Fruit fly (Drosophila melanogaster) whole organism, prepupa: ENCODE data around the gene Marf.

Experiments used
- CG10631 ChIP-seq: fragments of 200-800 bp; sonication (Bioruptor generic); optimal IDR thresholded peaks from 2 replicates; lab custom pipeline; 2016; ENCODE audit warnings: missing biosample characterization, missing genetic modification characterization
- CG10669 ChIP-seq: fragments of 200-800 bp; sonication (Bioruptor generic); optimal IDR thresholded peaks from 3 replicates; lab custom pipeline; 2018; ENCODE audit warnings: missing biosample characterization, mild to moderate bottlenecking, missing genetic modification characterization, moderate library complexity
- CG1621 ChIP-seq: fragments of 200-800 bp; sonication (Bioruptor generic); optimal IDR thresholded peaks from 3 replicates; lab custom pipeline; 2018; ENCODE audit warnings: missing biosample characterization, mild to moderate bottlenecking, missing genetic modification characterization
- CG3032 ChIP-seq: fragments of 200-800 bp; optimal IDR thresholded peaks from 2 replicates; lab custom pipeline; 2019; ENCODE audit warnings: missing biosample characterization, mild to moderate bottlenecking, missing genetic modification characterization, moderate library complexity
- CG31627 ChIP-seq: fragments of 200-800 bp; sonication (Bioruptor generic); optimal IDR thresholded peaks from 3 replicates; lab custom pipeline; 2016; ENCODE audit warnings: missing biosample characterization, missing genetic modification characterization
- CG32006 ChIP-seq: fragments of 200-800 bp; sonication (Bioruptor generic); optimal IDR thresholded peaks from 3 replicates; lab custom pipeline; 2017; ENCODE audit warnings: missing biosample characterization, mild to moderate bottlenecking, missing genetic modification characterization
- CG3919 ChIP-seq: fragments of 200-800 bp; sonication (Bioruptor generic); optimal IDR thresholded peaks from 3 replicates; lab custom pipeline; 2016; ENCODE audit warnings: missing biosample characterization, missing genetic modification characterization
- CG6163 ChIP-seq: fragments of 200-800 bp; sonication (Bioruptor generic); IDR thresholded peaks from 3 replicates; pipeline ENCODE4 v1.3.6; 2022; ENCODE audit warnings: missing biosample characterization, missing genetic modification characterization
- CG6808 ChIP-seq: fragments of 200-800 bp; sonication (Bioruptor generic); optimal IDR thresholded peaks from 3 replicates; lab custom pipeline; 2017; ENCODE audit warnings: missing biosample characterization, missing genetic modification characterization, mild to moderate bottlenecking, moderate library complexity, missing genetic modification reagents
- CG6854 ChIP-seq: fragments of 200-800 bp; sonication (Bioruptor generic); optimal IDR thresholded peaks from 2 replicates; lab custom pipeline; 2017; ENCODE audit warnings: missing biosample characterization, mild to moderate bottlenecking, missing genetic modification characterization
- CG7368 ChIP-seq: fragments of 200-800 bp; sonication (Bioruptor generic); optimal IDR thresholded peaks from 3 replicates; lab custom pipeline; 2016; ENCODE audit warnings: missing biosample characterization, missing genetic modification characterization
- CG8119 ChIP-seq: fragments of 200-800 bp; sonication (Bioruptor generic); IDR thresholded peaks from 3 replicates; pipeline ENCODE4 v1.3.6; 2022; ENCODE audit warnings: missing biosample characterization, missing genetic modification characterization
- CG9139 ChIP-seq: fragments of 200-800 bp; sonication (Bioruptor generic); optimal IDR thresholded peaks from 3 replicates; lab custom pipeline; 2017; ENCODE audit warnings: missing biosample characterization, mild to moderate bottlenecking, missing genetic modification characterization
- Eip75B ChIP-seq: fragments of 200-800 bp; sonication (Bioruptor generic); optimal IDR thresholded peaks from 3 replicates; lab custom pipeline; 2016; ENCODE audit warnings: missing biosample characterization, missing genetic modification characterization
- Eip78C ChIP-seq: fragments of 200-800 bp; sonication (Bioruptor generic); peaks from one replicate; lab custom pipeline; 2016; ENCODE audit warnings: missing biosample characterization, missing genetic modification characterization
- Eip93F ChIP-seq: fragments of 200-800 bp; sonication (Bioruptor generic); optimal IDR thresholded peaks from 2 replicates; lab custom pipeline; 2016; ENCODE audit warnings: missing biosample characterization, mild to moderate bottlenecking, missing genetic modification characterization
- Ets21C ChIP-seq: fragments of 200-800 bp; sonication (Bioruptor generic); optimal IDR thresholded peaks from 3 replicates; lab custom pipeline; 2016; ENCODE audit warnings: missing biosample characterization, missing genetic modification characterization
- Ets96B ChIP-seq: fragments of 200-800 bp; optimal IDR thresholded peaks from 2 replicates; lab custom pipeline; 2019; ENCODE audit warnings: missing biosample characterization, mild to moderate bottlenecking, missing genetic modification characterization, moderate library complexity
- Gug ChIP-seq: fragments of 200-800 bp; sonication (Bioruptor generic); IDR thresholded peaks from 2 replicates; pipeline ENCODE4 v1.3.6; 2022; ENCODE audit warnings: missing biosample characterization, missing genetic modification characterization
- Hr39 ChIP-seq: fragments of 200-800 bp; sonication (Bioruptor generic); optimal IDR thresholded peaks from 2 replicates; lab custom pipeline; 2016; ENCODE audit warnings: missing biosample characterization, missing genetic modification characterization
- Met ChIP-seq: fragments of 200-800 bp; sonication (Bioruptor generic); optimal IDR thresholded peaks from 3 replicates; lab custom pipeline; 2016; ENCODE audit warnings: missing biosample characterization, missing genetic modification characterization
- Smox ChIP-seq: fragments of 200-800 bp; sonication (Bioruptor generic); optimal IDR thresholded peaks from 3 replicates; lab custom pipeline; 2016; ENCODE audit warnings: missing biosample characterization, missing genetic modification characterization
- Sox15 ChIP-seq: fragments of 200-800 bp; sonication (Bioruptor generic); optimal IDR thresholded peaks from 3 replicates; lab custom pipeline; 2016; ENCODE audit warnings: missing biosample characterization, missing genetic modification characterization
- achi ChIP-seq: fragments of 200-800 bp; sonication (Bioruptor generic); optimal IDR thresholded peaks from 3 replicates; lab custom pipeline; 2016; ENCODE audit warnings: missing biosample characterization, missing genetic modification characterization
- acj6 ChIP-seq: fragments of 200-800 bp; sonication (Bioruptor generic); optimal IDR thresholded peaks from 3 replicates; lab custom pipeline; 2016; ENCODE audit warnings: missing biosample characterization, missing genetic modification characterization
- cyc ChIP-seq: fragments of 200-800 bp; sonication (Bioruptor generic); optimal IDR thresholded peaks from 3 replicates; lab custom pipeline; 2016; ENCODE audit warnings: missing biosample characterization, missing genetic modification characterization
- dac ChIP-seq: fragments of 200-800 bp; sonication (Bioruptor generic); optimal IDR thresholded peaks from 2 replicates; lab custom pipeline; 2017; ENCODE audit warnings: missing biosample characterization, mild to moderate bottlenecking, missing genetic modification characterization
- esn ChIP-seq: fragments of 200-800 bp; sonication (Bioruptor generic); optimal IDR thresholded peaks from 2 replicates; lab custom pipeline; 2016; ENCODE audit warnings: missing biosample characterization, mild to moderate bottlenecking, missing genetic modification characterization, moderate library complexity
- fd59A ChIP-seq: fragments of 200-800 bp; sonication (Bioruptor generic); optimal IDR thresholded peaks from 2 replicates; lab custom pipeline; 2017; ENCODE audit warnings: missing biosample characterization, mild to moderate bottlenecking, missing genetic modification characterization, missing genetic modification reagents
- fd85E ChIP-seq: fragments of 200-800 bp; sonication (Bioruptor generic); optimal IDR thresholded peaks from 3 replicates; lab custom pipeline; 2016; ENCODE audit warnings: missing biosample characterization, missing genetic modification characterization
- fkh ChIP-seq: fragments of 200-800 bp; sonication (Bioruptor generic); optimal IDR thresholded peaks from 3 replicates; lab custom pipeline; 2017; ENCODE audit warnings: missing biosample characterization, mild to moderate bottlenecking, missing genetic modification characterization, moderate library complexity
- lz ChIP-seq: fragments of 200-800 bp; sonication (Bioruptor generic); optimal IDR thresholded peaks from 3 replicates; lab custom pipeline; 2016; ENCODE audit warnings: missing biosample characterization, missing genetic modification characterization
- net ChIP-seq: fragments of 200-800 bp; sonication (Bioruptor generic); optimal IDR thresholded peaks from 3 replicates; lab custom pipeline; 2016; ENCODE audit warnings: missing biosample characterization, missing genetic modification characterization
- pdm3 ChIP-seq: fragments of 200-800 bp; sonication (Bioruptor generic); optimal IDR thresholded peaks from 3 replicates; lab custom pipeline; 2016; ENCODE audit warnings: missing biosample characterization, missing genetic modification characterization
- ss ChIP-seq, 2 experiments: fragments of 200-800 bp; sonication (Bioruptor generic); optimal IDR thresholded peaks; 2 replicates in 1 of 2; 3 replicates in 1 of 2; lab custom pipeline; 2017 to 2018; ENCODE audit warnings: mild to moderate bottlenecking in 2 of 2, missing biosample characterization in 2 of 2, missing genetic modification characterization in 2 of 2, moderate library complexity in 1 of 2
- svp ChIP-seq: fragments of 200-800 bp; sonication (Bioruptor generic); peaks from one replicate; lab custom pipeline; 2016; ENCODE audit warnings: missing biosample characterization, missing genetic modification characterization
- vri ChIP-seq: fragments of 200-800 bp; sonication (Bioruptor generic); optimal IDR thresholded peaks from 3 replicates; lab custom pipeline; 2016; ENCODE audit warnings: missing biosample characterization, mild to moderate bottlenecking, missing genetic modification characterization

Gene Marf

DNA sequence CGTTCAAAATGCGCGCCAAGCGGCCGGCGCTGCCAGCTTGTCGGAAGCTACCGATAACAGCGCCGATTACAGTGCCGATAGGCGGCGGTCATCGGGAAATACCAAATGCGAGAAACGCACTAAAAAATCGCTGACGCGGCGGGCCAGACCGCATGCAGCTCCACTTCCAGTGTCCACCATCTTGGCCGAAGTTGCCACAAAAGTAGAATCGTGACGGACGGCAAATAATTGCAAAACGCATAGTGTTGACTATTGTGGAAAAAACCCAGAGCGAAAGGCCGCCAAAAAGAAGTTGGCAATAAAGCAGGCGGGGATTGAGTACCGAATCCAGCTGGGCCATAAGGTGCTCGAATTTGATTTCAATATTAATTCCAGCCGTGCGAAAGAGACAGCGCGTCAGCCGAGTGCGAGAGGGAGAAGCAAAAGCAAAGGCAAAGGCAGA lies 18.8 kb upstream of the Marf start, which contains the start of gene CG3847:
Gene CG3847, plus strand, starts transcription at position 178 of the 442 bp plus-strand sequence.
- TF ChIP-seq CG31627 (GFP tag; lab: Kevin White, UChicago) (peak; percentile 39), esn (peak; percentile 46), svp (GFP tag; lab: Kevin White, UChicago) (peak; percentile 76), fd59A (no peak), Ets21C (no peak), Hr39 (peak; percentile 41), CG10669 (GFP tag; lab: Kevin White, UChicago) (no peak), ss (GFP tag; optimal IDR thresholded peaks at IDR 0.05; lab: Kevin White, UChicago) (peak; percentile 2 to 37), Gug (GFP tag; lab: Robert Waterston, UW) (no peak), pdm3 (GFP tag; lab: Kevin White, UChicago) (peak; percentile 25), vri (GFP tag; lab: Kevin White, UChicago) (peak; percentile 13), Eip78C (GFP tag; lab: Kevin White, UChicago) (peak; percentile 72), CG9139 (GFP tag; lab: Kevin White, UChicago) (peak; percentile 12), CG3919 (GFP tag; lab: Kevin White, UChicago) (peak; percentile 41), CG6163 (no peak; the same call in 2 of the 3 replicates), cyc (GFP tag; lab: Kevin White, UChicago) (peak; percentile 36), lz (GFP tag; lab: Kevin White, UChicago) (peak; percentile 14), fkh (GFP tag; lab: Kevin White, UChicago) (peak; percentile 46), Met (GFP tag; lab: Kevin White, UChicago) (peak; percentile 14), CG10631 (GFP tag; lab: Kevin White, UChicago) (no peak), CG32006 (GFP tag; lab: Kevin White, UChicago) (no peak), Ets96B (no peak), CG8119 (GFP tag; lab: Robert Waterston, UW) (no peak), dac (no peak), CG1621 (no peak), CG6808 (GFP tag; lab: Kevin White, UChicago) (peak; percentile 32), Eip93F (GFP tag; lab: Kevin White, UChicago) (no peak), achi (GFP tag; lab: Kevin White, UChicago) (peak; percentile 13), Smox (GFP tag; lab: Kevin White, UChicago) (no peak), acj6 (GFP tag; lab: Kevin White, UChicago) (peak; percentile 7)

DNA sequence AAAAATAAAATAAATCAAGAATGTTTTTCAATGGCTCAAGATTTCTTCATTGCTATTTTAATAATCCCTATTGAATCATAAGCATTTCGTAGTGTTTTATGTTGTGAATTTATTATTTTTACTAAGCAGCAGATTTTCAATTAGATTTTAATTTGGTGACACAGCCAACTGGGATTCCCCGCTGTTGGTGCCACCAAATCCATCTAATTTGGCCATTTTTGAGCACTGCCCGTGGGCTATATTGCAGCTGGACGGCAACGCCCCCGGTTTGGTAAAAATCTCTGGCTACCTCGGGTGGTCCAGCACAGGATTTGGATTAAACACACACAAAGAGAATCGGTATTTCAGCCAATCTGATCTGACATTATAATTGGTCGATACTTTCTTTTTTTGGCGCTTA lies 16.5 kb upstream of the Marf start:
- TF ChIP-seq CG3032 = no peak
- no peak for TF ChIP-seq fd85E (GFP tag; lab: Kevin White, UChicago)
- no peak for TF ChIP-seq fkh (GFP tag; lab: Kevin White, UChicago)
- no peak for TF ChIP-seq pdm3 (GFP tag; lab: Kevin White, UChicago)
- no peak for TF ChIP-seq CG3919 (GFP tag; lab: Kevin White, UChicago)
- TF ChIP-seq CG7368 (GFP tag; lab: Kevin White, UChicago) = no peak
- no peak for TF ChIP-seq CG10631 (GFP tag; lab: Kevin White, UChicago)
- no peak for TF ChIP-seq Eip78C (GFP tag; lab: Kevin White, UChicago)
- no peak for TF ChIP-seq Eip75B (GFP tag; lab: Kevin White, UChicago)
- no peak for TF ChIP-seq CG8119 (GFP tag; lab: Robert Waterston, UW)
- TF ChIP-seq CG6854 (GFP tag; lab: Kevin White, UChicago) = no peak
- TF ChIP-seq Eip93F (GFP tag; lab: Kevin White, UChicago) = no peak
- TF ChIP-seq Sox15 = no peak
- TF ChIP-seq, all 60 proteins: peak for 0

DNA sequence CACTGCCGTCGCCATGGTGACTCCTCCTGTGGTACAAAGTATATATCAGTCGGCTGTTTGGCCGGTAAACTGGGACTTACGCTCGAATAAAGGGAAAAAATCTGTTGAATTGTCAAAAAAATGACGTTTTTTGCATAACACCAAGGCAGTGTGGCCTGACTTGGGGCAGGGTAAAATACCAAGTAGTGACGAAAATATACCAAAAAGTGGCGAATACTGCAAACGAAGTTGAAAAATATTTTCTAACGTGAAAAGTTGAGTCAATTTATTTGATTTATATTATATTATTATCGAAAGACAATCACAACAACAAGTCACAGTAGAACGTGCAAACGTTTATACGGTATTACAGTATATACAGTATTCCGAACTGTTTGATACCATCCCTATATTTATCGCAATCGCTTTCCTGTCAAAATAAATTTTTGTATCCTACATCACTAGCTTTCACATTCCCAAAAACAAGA lies 15.5 kb upstream of the Marf start, which contains the start of the genes ND-B16.6 and kdn:
Gene ND-B16.6, minus strand, starts transcription at position 189 of the 467 bp plus-strand sequence.
Gene kdn, plus strand, starts transcription at position 417 of the 467 bp plus-strand sequence.
- peak; percentile 34 for TF ChIP-seq vri (GFP tag; lab: Kevin White, UChicago)
- no peak for TF ChIP-seq net (GFP tag; lab: Kevin White, UChicago)
- TF ChIP-seq achi (GFP tag; lab: Kevin White, UChicago) = peak; percentile 52
- peak; percentile 51 for TF ChIP-seq svp (GFP tag; lab: Kevin White, UChicago)
- TF ChIP-seq ss (GFP tag; optimal IDR thresholded peaks at IDR 0.05; lab: Kevin White, UChicago) = no peak
